Worm (Caenorhabditis elegans) whole organism, L4 larva: Measurements from ENCODE around the gene F56D2.8.

Experiments used
- F10B5.3 ChIP-seq: sonication (generic microtip); optimal IDR thresholded peaks from 2 replicates; lab custom pipeline; 2016; ENCODE audit warnings: mild to moderate bottlenecking, missing genetic modification characterization, missing compliant biosample characterization
- F49E8.2 ChIP-seq: sonication (generic microtip); optimal IDR thresholded peaks from 2 replicates; lab custom pipeline; 2016; ENCODE audit warnings: missing compliant biosample characterization, mild to moderate bottlenecking, missing genetic modification characterization, borderline replicate concordance
- R02D3.7 ChIP-seq: fragments of 150-350 bp; sonication (generic microtip); optimal IDR thresholded peaks from 3 replicates; lab custom pipeline; 2014; ENCODE audit warnings: missing biosample characterization, missing genetic modification characterization
- Y75B8A.6 ChIP-seq: fragments of 200-800 bp; sonication (Bioruptor generic); IDR thresholded peaks from 2 replicates; pipeline ENCODE4 v1.3.6; 2022; ENCODE audit warnings: missing genetic modification reagents, missing genetic modification characterization, missing compliant biosample characterization
- ZK337.2 ChIP-seq: fragments of 200-800 bp; sonication (Bioruptor generic); IDR thresholded peaks from 2 replicates; pipeline ENCODE4 v1.3.6; 2022; ENCODE audit warnings: missing genetic modification reagents, missing genetic modification characterization, missing compliant biosample characterization
- ZK546.5 ChIP-seq, 2 experiments: sonication (generic microtip); optimal IDR thresholded peaks; 2 replicates each; lab custom pipeline; 2017; ENCODE audit warnings: missing biosample characterization in 2 of 2, missing genetic modification characterization in 2 of 2
- aha-1 ChIP-seq: fragments of 150-350 bp; peaks from one replicate; lab custom pipeline; 2014; ENCODE audit warnings: missing biosample characterization, missing genetic modification characterization
- aly-2 ChIP-seq: sonication (generic microtip); optimal IDR thresholded peaks from 2 replicates; lab custom pipeline; 2018; ENCODE audit warnings: missing biosample characterization, missing genetic modification characterization
- arid-1 ChIP-seq: fragments of 200-800 bp; sonication (Bioruptor generic); conservative IDR thresholded peaks from 2 replicates; pipeline ENCODE4 v1.3.6; 2022; ENCODE audit warnings: missing genetic modification reagents, missing genetic modification characterization, missing compliant biosample characterization
- ceh-32 ChIP-seq: sonication (generic microtip); optimal IDR thresholded peaks from 2 replicates; lab custom pipeline; 2016; ENCODE audit warnings: mild to moderate bottlenecking, missing genetic modification characterization, missing compliant biosample characterization; ENCODE audit not compliant: poor library complexity
- ceh-44 ChIP-seq: fragments of 200-800 bp; sonication (Bioruptor generic); IDR thresholded peaks from 2 replicates; pipeline ENCODE4 v1.3.6; 2022; ENCODE audit warnings: missing genetic modification reagents, missing genetic modification characterization, missing compliant biosample characterization
- ceh-62 ChIP-seq: sonication (generic microtip); optimal IDR thresholded peaks from 2 replicates; lab custom pipeline; 2017; ENCODE audit warnings: missing biosample characterization, missing genetic modification characterization
- ces-1 ChIP-seq: fragments of 150-350 bp; sonication (generic microtip); optimal IDR thresholded peaks from 4 replicates; lab custom pipeline; 2014; ENCODE audit warnings: missing biosample characterization, missing genetic modification reagents, missing genetic modification characterization
- cey-2 ChIP-seq: sonication (generic microtip); optimal IDR thresholded peaks from 3 replicates; lab custom pipeline; 2017; ENCODE audit warnings: missing genetic modification characterization, mild to moderate bottlenecking, missing compliant biosample characterization, antibody characterized with exemption, borderline replicate concordance; ENCODE audit not compliant: insufficient read depth
- dmd-9 ChIP-seq: fragments of 200-800 bp; sonication (Bioruptor generic); IDR thresholded peaks from 2 replicates; pipeline ENCODE4 v1.3.6; 2022; ENCODE audit warnings: missing genetic modification reagents, missing genetic modification characterization, missing compliant biosample characterization
- dve-1 ChIP-seq: sonication (generic microtip); optimal IDR thresholded peaks from 2 replicates; lab custom pipeline; 2017; ENCODE audit warnings: antibody characterized with exemption, mild to moderate bottlenecking, missing genetic modification characterization, missing compliant biosample characterization; ENCODE audit not compliant: insufficient read depth
- egl-43 ChIP-seq: fragments of 200-800 bp; sonication (Bioruptor generic); IDR thresholded peaks from 2 replicates; pipeline ENCODE4 v1.3.6; 2022; ENCODE audit warnings: missing genetic modification reagents, missing genetic modification characterization, missing compliant biosample characterization
- fkh-10 ChIP-seq: fragments of 150-350 bp; optimal IDR thresholded peaks from 2 replicates; lab custom pipeline; 2014; ENCODE audit warnings: missing biosample characterization, missing genetic modification reagents, missing genetic modification characterization
- fos-1 ChIP-seq: fragments of 150-350 bp; optimal IDR thresholded peaks from 2 replicates; lab custom pipeline; 2014; ENCODE audit warnings: missing biosample characterization, missing genetic modification characterization
- gei-8 ChIP-seq: fragments of 200-800 bp; sonication (Bioruptor generic); optimal IDR thresholded peaks from 2 replicates; lab custom pipeline; 2018; ENCODE audit warnings: mild to moderate bottlenecking, missing genetic modification characterization, missing compliant biosample characterization
- lin-15B ChIP-seq: fragments of 150-350 bp; sonication (generic microtip); optimal IDR thresholded peaks from 3 replicates; lab custom pipeline; 2014; ENCODE audit warnings: missing biosample characterization, missing genetic modification characterization
- lin-38 ChIP-seq: fragments of 200-800 bp; sonication (Bioruptor generic); IDR thresholded peaks from 2 replicates; pipeline ENCODE4 v1.3.6; 2022; ENCODE audit warnings: missing genetic modification reagents, missing genetic modification characterization, missing compliant biosample characterization
- lin-39 ChIP-seq: fragments of 150-350 bp; optimal IDR thresholded peaks from 2 replicates; lab custom pipeline; 2014; ENCODE audit warnings: missing biosample characterization, missing genetic modification reagents, missing genetic modification characterization
- mdl-1 ChIP-seq, 2 experiments: fragments of 150-350 bp in 1 of 2; sonication (generic microtip) in 1 of 2; optimal IDR thresholded peaks; 2 replicates each; lab custom pipeline; 2014 to 2017; ENCODE audit warnings: missing biosample characterization in 2 of 2, missing genetic modification characterization in 2 of 2
- mdt-29 ChIP-seq: fragments of 200-800 bp; sonication (Bioruptor generic); IDR thresholded peaks from 2 replicates; pipeline ENCODE4 v1.3.6; 2022; ENCODE audit warnings: missing genetic modification reagents, missing genetic modification characterization, missing compliant biosample characterization
- mep-1 ChIP-seq: fragments of 150-350 bp; sonication (generic microtip); optimal IDR thresholded peaks from 3 replicates; lab custom pipeline; 2014; ENCODE audit warnings: missing biosample characterization, missing genetic modification characterization
- mxl-3 ChIP-seq: fragments of 200-800 bp; sonication (Bioruptor generic); optimal IDR thresholded peaks from 2 replicates; lab custom pipeline; 2018; ENCODE audit warnings: mild to moderate bottlenecking, missing genetic modification characterization, missing compliant biosample characterization
- nhr-102 ChIP-seq: sonication (generic microtip); optimal IDR thresholded peaks from 2 replicates; lab custom pipeline; 2016; ENCODE audit warnings: mild to moderate bottlenecking, missing genetic modification characterization, moderate library complexity, missing compliant biosample characterization
- nhr-28 ChIP-seq: fragments of 150-350 bp; optimal IDR thresholded peaks from 2 replicates; lab custom pipeline; 2014; ENCODE audit warnings: missing biosample characterization, missing genetic modification characterization
- nhr-41 ChIP-seq: fragments of 200-800 bp; sonication (Bioruptor generic); IDR thresholded peaks from 2 replicates; pipeline ENCODE4 v1.3.6; 2022; ENCODE audit warnings: missing genetic modification reagents, missing genetic modification characterization, missing compliant biosample characterization
- nhr-76 ChIP-seq: fragments of 150-350 bp; optimal IDR thresholded peaks from 2 replicates; lab custom pipeline; 2014; ENCODE audit warnings: missing biosample characterization, missing genetic modification characterization
- pha-4 ChIP-seq, 2 experiments: fragments of 150-350 bp in 1 of 2; fragments of 200-800 bp in 1 of 2; sonication (Bioruptor generic) in 1 of 2; IDR thresholded peaks in 1 of 2; optimal IDR thresholded peaks in 1 of 2; 2 replicates each; pipeline versions ENCODE4 v1.3.6 to Lab custom; 2014 to 2022; ENCODE audit warnings: missing genetic modification characterization in 2 of 2, missing genetic modification reagents in 2 of 2, missing biosample characterization in 1 of 2, missing compliant biosample characterization in 1 of 2
- skn-1 ChIP-seq: fragments of 150-350 bp; optimal IDR thresholded peaks from 2 replicates; lab custom pipeline; 2014; ENCODE audit warnings: missing biosample characterization, missing genetic modification characterization
- snpc-1.2 ChIP-seq: fragments of 200-800 bp; sonication (Bioruptor generic); IDR thresholded peaks from 2 replicates; pipeline ENCODE4 v1.3.6; 2022; ENCODE audit warnings: missing genetic modification reagents, missing genetic modification characterization, missing compliant biosample characterization
- snpc-4 ChIP-seq: fragments of 150-350 bp; optimal IDR thresholded peaks from 2 replicates; lab custom pipeline; 2014; ENCODE audit warnings: missing biosample characterization, missing genetic modification characterization
- spr-1 ChIP-seq: sonication (generic microtip); optimal IDR thresholded peaks from 2 replicates; lab custom pipeline; 2016; ENCODE audit warnings: mild to moderate bottlenecking, missing genetic modification characterization, missing compliant biosample characterization
- spr-3 ChIP-seq: fragments of 200-800 bp; sonication (Bioruptor generic); optimal IDR thresholded peaks from 2 replicates; lab custom pipeline; 2018; ENCODE audit warnings: mild to moderate bottlenecking, missing genetic modification characterization, missing compliant biosample characterization
- tag-97 ChIP-seq: fragments of 200-800 bp; sonication (Bioruptor generic); IDR thresholded peaks from 2 replicates; pipeline ENCODE4 v1.3.6; 2022; ENCODE audit warnings: missing genetic modification characterization, missing compliant biosample characterization
- tra-1 ChIP-seq: fragments of 200-800 bp; sonication (Bioruptor generic); IDR thresholded peaks from 2 replicates; pipeline ENCODE4 v1.3.6; 2022; ENCODE audit warnings: missing genetic modification reagents, missing genetic modification characterization, missing compliant biosample characterization
- unc-39 ChIP-seq: sonication (generic microtip); optimal IDR thresholded peaks from 2 replicates; lab custom pipeline; 2017; ENCODE audit warnings: missing biosample characterization, missing genetic modification characterization
- unc-62 ChIP-seq, 3 experiments: fragments of 150-350 bp in 1 of 3; sonication (generic microtip); optimal IDR thresholded peaks in 2 of 3; peaks in 1 of 3; 1 replicate in 1 of 3; 2 replicates in 2 of 3; lab custom pipeline; 2014 to 2017; ENCODE audit warnings: missing biosample characterization in 3 of 3, missing genetic modification characterization in 3 of 3, missing genetic modification reagents in 3 of 3, missing genotype in 1 of 3
- vab-7 ChIP-seq: fragments of 200-800 bp; sonication (Bioruptor generic); IDR thresholded peaks from 2 replicates; pipeline ENCODE4 v1.3.6; 2022; ENCODE audit warnings: missing genetic modification reagents, missing genetic modification characterization, missing compliant biosample characterization
- zfp-2 ChIP-seq: sonication (generic microtip); optimal IDR thresholded peaks from 2 replicates; lab custom pipeline; 2016; ENCODE audit warnings: mild to moderate bottlenecking, missing genetic modification characterization, missing compliant biosample characterization
- zip-11 ChIP-seq: fragments of 200-800 bp; sonication (Bioruptor generic); IDR thresholded peaks from 2 replicates; pipeline ENCODE4 v1.3.6; 2022; ENCODE audit warnings: missing genetic modification characterization, missing compliant biosample characterization

The F56D2.8 gene

DNA sequence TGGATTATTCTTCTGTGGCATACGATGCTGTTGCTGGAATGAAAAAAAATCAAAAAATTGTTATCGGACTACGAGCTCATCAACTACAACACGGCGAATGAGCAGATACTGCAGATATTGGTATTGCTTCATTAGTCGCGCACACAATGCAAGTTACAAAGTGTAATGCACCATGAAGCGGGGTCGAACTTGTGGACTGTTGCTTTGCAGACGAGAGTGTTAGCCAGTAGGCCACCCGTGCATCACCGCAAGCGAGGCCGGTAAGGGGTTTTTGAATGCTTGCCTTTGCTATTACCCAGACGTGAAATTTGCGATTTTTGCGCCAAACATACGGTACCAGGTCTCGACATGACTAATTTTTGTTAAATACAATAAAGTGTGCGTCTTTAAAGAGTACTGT, 19.3 kb upstream of the F56D2.8 start (continued):
- TF ChIP-seq lin-15B (tag; lab: Kevin White, UChicago) (no peak), spr-1 (tag; lab: Kevin White, UChicago) (peak; percentile 37), snpc-4 (tag; lab: Kevin White, UChicago) (no peak), snpc-1.2 (peak; percentile 88), pha-4 (GFP tag; IDR thresholded peaks at IDR 0.05; lab: Robert Waterston, UW) (peak; percentile 94), pha-4 (tag; optimal IDR thresholded peaks at IDR 0.05; lab: Kevin White, UChicago) (no peak), zfp-2 (tag; lab: Kevin White, UChicago) (peak; percentile 61), F10B5.3 (tag; lab: Kevin White, UChicago) (peak; percentile 71), ceh-62 (tag; lab: Kevin White, UChicago) (no peak), mep-1 (tag; lab: Kevin White, UChicago) (peak; percentile 86), nhr-102 (tag; lab: Kevin White, UChicago) (peak; percentile 79), lin-39 (tag; lab: Kevin White, UChicago) (no peak), zip-11 (GFP tag; lab: Robert Waterston, UW) (0 out of 2 replicates have a peak, but pooled peaks have one; percentile 17), F49E8.2 (tag; lab: Kevin White, UChicago) (peak; percentile 89), ceh-44 (no peak), ces-1 (GFP tag; lab: Kevin White, UChicago) (no peak), nhr-76 (tag; lab: Kevin White, UChicago) (no peak), R02D3.7 (tag; lab: Kevin White, UChicago) (peak; percentile 27)

DNA sequence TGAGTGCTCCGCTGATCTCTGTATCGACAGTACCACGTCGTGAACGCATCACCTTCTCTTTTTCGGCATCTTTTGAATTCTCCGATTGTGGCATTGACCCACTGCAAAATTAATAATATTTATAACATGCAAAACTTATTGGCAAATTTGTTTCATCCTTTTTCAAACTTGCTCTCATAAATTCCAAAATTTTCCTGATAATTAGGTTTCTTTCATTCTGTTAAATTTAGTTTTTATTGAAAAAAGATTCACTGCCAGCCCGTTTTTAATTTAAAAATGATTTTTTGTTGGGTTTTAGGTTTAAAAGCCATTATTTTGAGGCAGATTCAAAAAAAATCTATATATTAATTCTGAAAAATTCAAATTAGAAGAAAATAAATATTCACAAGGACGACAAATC, 17.3 kb upstream of the F56D2.8 start, which contains the start of gene wdr-37:
Gene wdr-37, minus strand, starts transcription at position 101 of the 400 bp plus-strand sequence.
- TF ChIP-seq mdl-1 (tag; optimal IDR thresholded peaks at IDR 0.05; lab: Kevin White, UChicago) (no peak), fos-1 (tag; lab: Kevin White, UChicago) (no peak), mep-1 (tag; lab: Kevin White, UChicago) (peak; percentile 12), nhr-41 (GFP tag; lab: Robert Waterston, UW) (no peak)

DNA sequence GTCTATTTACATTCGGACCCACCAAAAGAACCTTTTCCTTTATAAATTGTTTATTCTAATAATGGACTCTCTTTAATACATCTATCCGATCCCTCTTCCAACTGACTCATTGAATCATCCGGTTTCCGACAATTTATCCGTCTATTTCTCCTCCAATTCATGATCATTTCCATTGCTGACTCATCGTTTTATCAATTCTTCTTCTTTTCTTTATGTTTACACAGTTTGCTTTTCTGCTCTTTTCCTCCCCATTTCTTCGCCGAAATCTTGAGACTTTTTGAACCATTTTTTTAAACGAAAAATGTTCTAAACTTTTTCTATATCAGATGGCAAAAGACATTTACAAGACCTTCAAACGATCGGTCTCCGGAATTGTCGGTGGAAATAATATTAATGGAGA, 12.8 kb upstream of the F56D2.8 start, which contains the start of gene ced-6:
Gene ced-6, plus strand, starts transcription at position 327 of the 400 bp plus-strand sequence.
- TF ChIP-seq aha-1 (tag; lab: Kevin White, UChicago) (peak; percentile 81), lin-38 (GFP tag; lab: Robert Waterston, UW) (no peak), pha-4 (GFP tag; IDR thresholded peaks at IDR 0.05; lab: Robert Waterston, UW) (no peak), pha-4 (tag; optimal IDR thresholded peaks at IDR 0.05; lab: Kevin White, UChicago) (no peak), dve-1 (tag; lab: Kevin White, UChicago) (peak; percentile 9), aly-2 (tag; lab: Kevin White, UChicago) (no peak)

DNA sequence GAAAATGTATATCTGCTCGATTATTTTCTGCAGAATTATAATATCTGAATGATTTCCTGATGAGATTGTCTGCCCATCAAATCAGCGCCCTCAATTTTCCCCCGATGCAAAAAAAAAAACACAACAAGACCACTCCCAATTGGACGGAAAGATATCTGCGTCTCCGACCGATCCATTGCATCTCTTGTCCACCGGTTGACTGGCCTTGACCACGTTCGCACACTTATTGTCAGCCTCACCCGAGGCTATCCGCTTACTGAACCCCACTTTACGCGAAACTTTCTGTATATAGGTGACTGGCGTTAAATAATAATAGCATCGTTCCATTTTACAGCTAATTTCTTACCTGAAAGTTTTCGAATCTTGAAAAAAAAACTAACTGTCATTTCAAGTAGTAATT, 11.7 kb upstream of the F56D2.8 start:
- TF ChIP-seq vab-7 (no peak), mdt-29 (GFP tag; lab: Robert Waterston, UW) (no peak), arid-1 (0 out of 2 replicates have a peak, but pooled peaks have one; percentile 26), dmd-9 (GFP tag; lab: Robert Waterston, UW) (no peak), aly-2 (tag; lab: Kevin White, UChicago) (no peak), egl-43 (GFP tag; lab: Robert Waterston, UW) (no peak), unc-62 (GFP tag; optimal IDR thresholded peaks at IDR 0.05 in 1 of 2; lab: Kevin White, UChicago) (no peak), unc-62 (tag; optimal IDR thresholded peaks at IDR 0.05; lab: Kevin White, UChicago) (no peak), tra-1 (GFP tag; lab: Robert Waterston, UW) (no peak), ceh-32 (tag; lab: Kevin White, UChicago) (no peak), mxl-3 (GFP tag; lab: Kevin White, UChicago) (peak; percentile 43), Y75B8A.6 (GFP tag; lab: Robert Waterston, UW) (no peak), nhr-28 (tag; lab: Kevin White, UChicago) (peak; percentile 43), gei-8 (GFP tag; lab: Kevin White, UChicago) (no peak), spr-3 (no peak), ZK546.5 (tag; optimal IDR thresholded peaks at IDR 0.05; lab: Kevin White, UChicago) (no peak), tag-97 (GFP tag; lab: Robert Waterston, UW) (no peak), ZK337.2 (GFP tag; lab: Robert Waterston, UW) (no peak), skn-1 (tag; lab: Kevin White, UChicago) (no peak), unc-39 (tag; lab: Kevin White, UChicago) (no peak), fkh-10 (no peak), cey-2 (tag; lab: Kevin White, UChicago) (no peak), dve-1 (tag; lab: Kevin White, UChicago) (peak; percentile 28)
